Fruit fly (Drosophila melanogaster): ENCODE measurements around the gene repo.
A peak's percentile ranks its signal among the peaks of the same experiment; 100 is the strongest.

The repo gene

DNA sequence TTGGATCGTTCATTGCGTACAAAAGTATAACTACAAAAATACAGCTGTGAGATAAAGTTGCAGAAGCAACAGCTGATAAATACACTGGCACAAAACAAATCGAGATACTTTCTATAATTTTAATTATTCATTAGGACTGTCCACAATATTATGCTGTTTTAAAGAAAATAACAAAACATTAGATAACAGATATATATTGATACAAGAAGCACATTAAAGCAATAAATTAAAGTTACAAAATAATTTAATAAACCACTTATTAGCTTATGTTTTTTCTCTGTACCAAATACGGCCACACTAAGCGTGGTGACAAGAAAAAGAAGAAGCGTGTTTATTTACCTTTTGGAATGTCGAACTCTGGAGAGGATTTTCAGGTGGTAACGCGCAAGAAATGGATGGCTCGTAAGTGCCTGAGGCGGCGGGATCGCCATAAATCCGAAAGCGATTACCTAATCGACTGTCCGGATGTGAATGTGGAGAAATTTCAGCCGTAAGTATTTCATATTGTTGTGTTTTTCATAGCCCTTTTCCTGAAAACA lies 15.7 kb upstream of the repo start, which contains the start of the genes CG7988 and CG7183 (continued):
- TF ChIP-seq CG16815 (GFP tag; optimal IDR thresholded peaks at IDR 0.05) (peak; percentile 97), Trl (optimal IDR thresholded peaks at IDR 0.05) (no peak), Trl (GFP tag; optimal IDR thresholded peaks at IDR 0.05) (peak; percentile 95), Fer3 (tag; optimal IDR thresholded peaks at IDR 0.05) (peak; percentile 98), CG10274 (GFP tag; optimal IDR thresholded peaks at IDR 0.05) (peak; percentile 73), Dll (GFP tag; IDR thresholded peaks at IDR 0.05; ENCODE audit: partially characterized antibody) (peak; percentile 48; the same call in 1 of the 4 replicates), gcm (GFP tag; optimal IDR thresholded peaks at IDR 0.05) (peak; percentile 99), CG5245 (GFP tag; optimal IDR thresholded peaks at IDR 0.05) (peak; percentile 94), yki (optimal IDR thresholded peaks at IDR 0.05) (no peak), peb (GFP tag; IDR thresholded peaks at IDR 0.05) (peak; percentile 98), CG18262 (tag; optimal IDR thresholded peaks at IDR 0.05) (peak; percentile 99), Dref (GFP tag; IDR thresholded peaks at IDR 0.05) (peak; percentile 38; the same call in 1 of the 2 replicates), NK7.1 (GFP tag; optimal IDR thresholded peaks at IDR 0.05) (peak; percentile 88), tin (GFP tag; optimal IDR thresholded peaks at IDR 0.05) (peak; percentile 97), CG14050 (GFP tag; IDR thresholded peaks at IDR 0.05) (peak; percentile 96), Sox100B (GFP tag; optimal IDR thresholded peaks at IDR 0.05) (peak; percentile 97), NC2α (GFP tag; optimal IDR thresholded peaks at IDR 0.05) (peak; percentile 80), Kr (GFP tag; optimal IDR thresholded peaks at IDR 0.05) (peak; percentile 41), CG15696 (tag; optimal IDR thresholded peaks at IDR 0.05) (peak; percentile 97), wor (GFP tag; IDR thresholded peaks at IDR 0.05) (peak; percentile 97), CG12391 (tag; optimal IDR thresholded peaks at IDR 0.05) (peak; percentile 100), Adf1 (GFP tag; IDR thresholded peaks at IDR 0.05) (peak; percentile 86), CG4328 (GFP tag; optimal IDR thresholded peaks at IDR 0.05) (peak; percentile 87), jing (GFP tag; optimal IDR thresholded peaks at IDR 0.05) (peak; percentile 91), CG11504 (tag; optimal IDR thresholded peaks at IDR 0.05) (peak; percentile 97), CG6791 (GFP tag; IDR thresholded peaks at IDR 0.05; ENCODE audit: partially characterized antibody) (no peak), Doc3 (GFP tag; IDR thresholded peaks at IDR 0.05; ENCODE audit: partially characterized antibody) (no peak), pum (GFP tag; optimal IDR thresholded peaks at IDR 0.05) (peak; percentile 96), Antp (GFP tag; optimal IDR thresholded peaks at IDR 0.05) (peak; percentile 88), sisA (GFP tag; IDR thresholded peaks at IDR 0.05) (peak; percentile 98), Ets65A (GFP tag) (peak; percentile 97), sima (GFP tag; optimal IDR thresholded peaks at IDR 0.05) (peak; percentile 82), CG1832 (GFP tag; optimal IDR thresholded peaks at IDR 0.05) (no peak), CG15479 (GFP tag; optimal IDR thresholded peaks at IDR 0.05) (peak; percentile 79), Eip74EF (GFP tag; optimal IDR thresholded peaks at IDR 0.05) (peak in 1 of 2 experiments; percentile 97), repo (GFP tag; optimal IDR thresholded peaks at IDR 0.05) (peak; percentile 88), CG3838 (GFP tag; optimal IDR thresholded peaks at IDR 0.05) (peak; percentile 94), Sry-β (GFP tag; optimal IDR thresholded peaks at IDR 0.05) (peak; percentile 65), E2f2 (GFP tag; IDR thresholded peaks at IDR 0.05) (peak; percentile 83), CG4424 (GFP tag; optimal IDR thresholded peaks at IDR 0.05) (peak; percentile 98), CG11247 (GFP tag; IDR thresholded peaks at IDR 0.05) (peak; percentile 98), fd64A (GFP tag; optimal IDR thresholded peaks at IDR 0.05) (peak; percentile 60), ro (GFP tag; IDR thresholded peaks at IDR 0.05) (peak; percentile 99), Asciz (GFP tag; optimal IDR thresholded peaks at IDR 0.05) (peak; percentile 94), NC2β (GFP tag; optimal IDR thresholded peaks at IDR 0.05) (peak; percentile 94), CG17328 (GFP tag; IDR thresholded peaks at IDR 0.05) (peak; percentile 99), CG13624 (GFP tag; optimal IDR thresholded peaks at IDR 0.05) (peak; percentile 95), cato (GFP tag; optimal IDR thresholded peaks at IDR 0.05; ENCODE audit: borderline replicate concordance) (peak; percentile 96), CG11560 (tag; IDR thresholded peaks at IDR 0.05) (peak; percentile 90), pan (optimal IDR thresholded peaks at IDR 0.05) (no peak), pan (GFP tag; optimal IDR thresholded peaks at IDR 0.05 in 1 of 2, IDR thresholded peaks at IDR 0.05 in 1 of 2) (peak in 1 of 2 experiments; percentile 99)
